Fruit fly (Drosophila melanogaster): ENCODE results near the gene Hand.

Gene Hand

DNA sequence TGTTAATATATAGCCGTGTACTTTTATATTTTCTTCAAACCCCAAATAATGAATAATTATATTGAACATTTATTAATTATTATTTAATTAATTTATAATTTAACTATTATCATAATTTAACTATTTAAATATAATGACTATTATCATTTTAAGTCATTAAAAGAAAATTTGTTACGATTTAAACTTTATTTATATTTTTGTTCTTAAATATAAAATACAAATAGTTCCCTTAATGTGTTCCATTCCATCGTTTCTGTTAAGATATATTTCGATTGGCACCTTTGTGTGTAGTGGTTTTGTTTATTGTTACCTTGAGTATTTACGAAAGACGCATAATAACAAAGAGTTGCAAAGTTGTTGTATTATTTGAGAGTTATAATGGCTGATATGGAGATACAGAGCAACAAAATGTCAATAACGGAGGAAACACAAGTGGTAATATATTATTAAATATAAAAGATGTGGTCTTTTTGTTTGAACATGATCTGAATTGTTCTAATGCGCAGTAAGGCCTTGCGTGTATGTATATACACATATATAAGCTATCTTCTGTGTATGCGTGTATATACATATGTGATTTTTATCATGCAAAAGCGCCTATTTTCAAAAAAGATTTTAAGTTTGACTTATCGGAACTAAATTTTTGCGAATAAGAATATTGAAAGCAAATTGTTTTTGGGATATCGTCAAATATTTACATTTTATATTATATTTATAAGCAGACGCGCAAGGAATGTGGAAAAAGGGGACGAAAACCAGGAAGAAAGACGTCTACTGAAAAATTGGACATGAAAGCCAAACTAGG, 31.2 kb downstream of the Hand start, which contains the start of gene REPTOR-BP:
Gene REPTOR-BP, plus strand, starts transcription at position 296 of the 805 bp plus-strand sequence.
- TF ChIP-seq Ets98B (GFP tag; IDR thresholded peaks at IDR 0.05) (no peak), Snoo (tag; optimal IDR thresholded peaks at IDR 0.05) (peak; percentile 8)

DNA sequence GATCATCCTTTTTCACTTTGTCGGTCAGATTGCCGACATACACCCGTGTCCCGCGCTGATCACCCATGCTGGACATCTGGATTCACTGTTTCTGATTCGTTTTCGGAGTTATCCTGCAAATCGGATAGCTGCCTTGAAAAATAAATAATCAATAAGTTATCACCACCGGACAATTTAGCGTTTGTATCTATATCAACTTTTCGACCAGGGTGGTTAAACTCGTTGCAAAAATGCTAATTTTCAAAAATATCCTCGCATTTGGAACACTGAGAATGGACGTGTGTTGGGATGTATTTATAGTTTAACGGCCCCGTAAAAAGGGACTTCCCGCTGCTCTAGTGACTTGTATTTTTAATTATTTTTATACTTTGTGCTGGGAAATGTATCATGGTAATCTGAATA, 31.8 kb downstream of the Hand start, which contains the start of gene Rsf1:
Gene Rsf1, minus strand, starts transcription at position 212 of the 402 bp plus-strand sequence.
- peak; percentile 8 for TF ChIP-seq CG15710 (tag; optimal IDR thresholded peaks at IDR 0.05)
- TF ChIP-seq CG34367 (tag; optimal IDR thresholded peaks at IDR 0.05), result no peak

- TF ChIP-seq D1 (tag; optimal IDR thresholded peaks at IDR 0.05) (no peak), Ets98B (GFP tag; IDR thresholded peaks at IDR 0.05) (no peak), EcR (GFP tag; optimal IDR thresholded peaks at IDR 0.05) (no peak)
These were observed 33.4 kb downstream of the Hand start for dm6 chr2L:10261774-10262173.

- TF ChIP-seq CG17806 (tag; optimal IDR thresholded peaks at IDR 0.05) (peak; percentile 49), CG14655 (GFP tag; optimal IDR thresholded peaks at IDR 0.05) (no peak), CG8301 (tag; optimal IDR thresholded peaks at IDR 0.05) (peak; percentile 60), CG13204 (GFP tag; optimal IDR thresholded peaks at IDR 0.05) (no peak), CG9948 (tag; optimal IDR thresholded peaks at IDR 0.05) (peak; percentile 55), Pif1B (GFP tag; optimal IDR thresholded peaks at IDR 0.05) (peak; percentile 14), CG32121 (GFP tag; IDR thresholded peaks at IDR 0.05) (peak; percentile 64), CG15710 (tag; optimal IDR thresholded peaks at IDR 0.05) (peak; percentile 23), CG12605 (GFP tag; IDR thresholded peaks at IDR 0.05) (peak; percentile 74; the same call in 1 of the 2 replicates), Pif1A (GFP tag; optimal IDR thresholded peaks at IDR 0.05) (peak; percentile 53), CG10348 (GFP tag; IDR thresholded peaks at IDR 0.05) (no peak), Snoo (tag; optimal IDR thresholded peaks at IDR 0.05) (peak; percentile 16)
These were observed 34.3 kb downstream of the Hand start, which contains the start of gene Pten for dm6 chr2L:10260750-10261493. Gene Pten (minus strand): TSS chr2L:10261049.

DNA sequence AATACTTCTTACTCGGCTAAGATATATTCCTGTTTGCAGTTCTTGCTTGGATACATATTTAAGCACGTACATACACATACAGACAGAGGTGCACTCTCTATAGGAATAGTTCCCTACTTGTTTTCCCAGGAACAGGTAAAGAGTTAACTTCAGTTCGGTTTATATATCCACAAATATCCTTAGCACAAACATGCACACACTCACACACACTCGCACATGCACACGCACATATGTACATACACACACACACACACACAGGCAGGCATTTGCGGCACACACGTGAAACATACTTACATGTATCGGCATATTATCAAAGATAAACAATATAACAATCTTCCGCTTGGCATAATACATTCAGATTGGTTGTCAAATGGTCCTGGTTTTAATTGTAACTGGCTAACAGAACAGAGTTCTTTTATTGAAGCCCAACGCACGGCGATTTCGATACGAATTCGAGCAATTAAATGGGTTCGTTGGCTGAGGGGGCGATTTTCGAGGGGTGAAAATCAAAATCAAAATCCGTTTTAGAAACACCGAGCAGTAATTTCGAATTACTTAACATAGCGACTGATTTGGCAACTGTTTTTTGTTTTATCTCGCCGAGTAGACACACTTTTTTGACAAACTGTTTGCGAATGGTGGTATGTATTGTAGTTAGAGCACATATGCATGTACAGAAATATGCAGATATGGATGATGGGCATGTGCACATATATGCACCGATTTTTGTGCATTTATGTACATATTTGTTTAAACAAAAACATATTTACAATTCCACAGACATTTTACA, 35.0 kb downstream of the Hand start:
- no peak for TF ChIP-seq CG14655 (GFP tag; optimal IDR thresholded peaks at IDR 0.05)
- TF ChIP-seq D1 (tag; optimal IDR thresholded peaks at IDR 0.05), result no peak
- no peak; the same call in 2 of the 3 replicates for TF ChIP-seq CG4496 (GFP tag; IDR thresholded peaks at IDR 0.05)
- TF ChIP-seq fd96Ca (GFP tag; IDR thresholded peaks at IDR 0.05), result no peak

- TF ChIP-seq CG12605 (GFP tag; IDR thresholded peaks at IDR 0.05), result no peak
- no peak for TF ChIP-seq gl (tag; optimal IDR thresholded peaks at IDR 0.05)
- TF ChIP-seq CG15710 (tag; optimal IDR thresholded peaks at IDR 0.05), result no peak
- peak; percentile 67 for TF ChIP-seq D1 (tag; optimal IDR thresholded peaks at IDR 0.05)
These were observed 39.4 kb downstream of the Hand start, which contains the start of gene CG5676 for dm6 chr2L:10255725-10256158. Gene CG5676 (minus strand): TSS chr2L:10255891.

DNA sequence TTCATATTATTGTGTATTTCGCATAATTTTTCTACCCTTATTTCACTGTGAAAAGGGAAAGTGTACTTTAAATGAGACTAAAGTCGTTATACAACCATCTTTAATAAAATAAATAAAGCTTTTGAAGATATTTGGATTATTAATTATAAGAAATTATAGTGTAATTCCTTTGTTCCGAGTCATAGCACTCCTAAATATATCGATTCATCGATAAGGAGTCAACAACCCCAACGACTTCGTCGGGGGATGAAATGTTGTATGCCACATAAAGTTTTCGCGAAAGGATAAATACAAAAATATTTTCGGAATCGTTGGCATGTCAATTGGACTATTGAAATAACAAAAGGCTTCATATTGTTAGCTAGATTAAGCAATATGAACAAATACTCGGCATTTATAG, 43.6 kb downstream of the Hand start, which contains the start of gene Ror:
Gene Ror, plus strand, starts transcription at position 252 of the 400 bp plus-strand sequence.
- TF ChIP-seq CG13204 (GFP tag; optimal IDR thresholded peaks at IDR 0.05) (no peak), EcR (GFP tag; optimal IDR thresholded peaks at IDR 0.05) (peak; percentile 69)

dm6 chr2L:10250441-10250847, 44.7 kb downstream of the Hand start, which contains the start of the genes bsk and CG31717:
Gene bsk (minus strand): TSS chr2L:10250501.
Gene CG31717 (plus strand): TSS chr2L:10250737.
- TF ChIP-seq EcR (GFP tag; optimal IDR thresholded peaks at IDR 0.05) (peak; percentile 43), Snoo (tag; optimal IDR thresholded peaks at IDR 0.05) (no peak), Pif1B (GFP tag; optimal IDR thresholded peaks at IDR 0.05) (no peak), CG12605 (GFP tag; IDR thresholded peaks at IDR 0.05) (no peak)

Measured in whole organism, pupa.